Fruit fly (Drosophila melanogaster) whole organism, embryonic: ENCODE data around the gene hook.

Source experiments
- ATbp ChIP-seq: fragments of 200-800 bp; sonication (Bioruptor generic); optimal IDR thresholded peaks from 2 replicates; lab custom pipeline; 2017; ENCODE audit warnings: missing biosample characterization, mild to moderate bottlenecking, missing genetic modification characterization, missing genetic modification reagents
- Bgb ChIP-seq: fragments of 200-800 bp; sonication (Bioruptor generic); IDR thresholded peaks from 2 replicates; pipeline ENCODE4 v1.3.6; 2022; ENCODE audit warnings: missing biosample characterization, missing genetic modification characterization; ENCODE audit not compliant: partially characterized antibody
- CG10267 ChIP-seq: fragments of 200-800 bp; sonication (Bioruptor generic); optimal IDR thresholded peaks from 2 replicates; lab custom pipeline; 2018; ENCODE audit warnings: missing biosample characterization, mild to moderate bottlenecking, missing genetic modification characterization, moderate library complexity
- CG10654 ChIP-seq: fragments of 200-800 bp; sonication (Bioruptor generic); optimal IDR thresholded peaks from 2 replicates; lab custom pipeline; 2016; ENCODE audit warnings: missing biosample characterization, missing genetic modification characterization
- CG11696 ChIP-seq: fragments of 200-800 bp; sonication (Bioruptor generic); IDR thresholded peaks from 2 replicates; pipeline ENCODE4 v1.3.6; 2022; ENCODE audit warnings: missing biosample characterization, missing genetic modification characterization
- CG12391 ChIP-seq: fragments of 200-800 bp; sonication (Bioruptor generic); optimal IDR thresholded peaks from 3 replicates; lab custom pipeline; 2018; ENCODE audit warnings: missing biosample characterization, mild to moderate bottlenecking, missing genetic modification characterization, moderate library complexity
- CG13287 ChIP-seq: fragments of 200-800 bp; sonication (Bioruptor generic); IDR thresholded peaks from 2 replicates; pipeline ENCODE4 v1.3.6; 2022; ENCODE audit warnings: missing biosample characterization, missing genetic modification characterization; ENCODE audit not compliant: partially characterized antibody
- CG13775 ChIP-seq: fragments of 200-800 bp; sonication (Bioruptor generic); optimal IDR thresholded peaks from 3 replicates; lab custom pipeline; 2017; ENCODE audit warnings: missing biosample characterization, mild to moderate bottlenecking, missing genetic modification characterization
- CG14050 ChIP-seq: fragments of 200-800 bp; sonication (Bioruptor generic); IDR thresholded peaks from 3 replicates; pipeline ENCODE4 v1.3.6; 2022; ENCODE audit warnings: missing biosample characterization, missing genetic modification characterization
- CG14710 ChIP-seq: fragments of 200-800 bp; sonication (Bioruptor generic); optimal IDR thresholded peaks from 3 replicates; lab custom pipeline; 2019; ENCODE audit warnings: missing biosample characterization, mild to moderate bottlenecking, missing genetic modification characterization, moderate library complexity
- CG15073 ChIP-seq: fragments of 200-800 bp; sonication (Bioruptor generic); optimal IDR thresholded peaks from 2 replicates; lab custom pipeline; 2016; ENCODE audit warnings: missing biosample characterization, missing genetic modification characterization
- CG1603 ChIP-seq: fragments of 200-800 bp; sonication (Bioruptor generic); optimal IDR thresholded peaks from 2 replicates; lab custom pipeline; 2019; ENCODE audit warnings: missing biosample characterization, mild to moderate bottlenecking, missing genetic modification characterization, moderate library complexity
- CG17385 ChIP-seq: fragments of 200-800 bp; sonication (Bioruptor generic); optimal IDR thresholded peaks from 3 replicates; lab custom pipeline; 2018; ENCODE audit warnings: missing biosample characterization, mild to moderate bottlenecking, missing genetic modification characterization
- CG2712 ChIP-seq: fragments of 200-800 bp; optimal IDR thresholded peaks from 3 replicates; lab custom pipeline; 2019; ENCODE audit warnings: missing biosample characterization, mild to moderate bottlenecking, missing genetic modification characterization, moderate library complexity
- CG3407 ChIP-seq: fragments of 200-800 bp; sonication (Bioruptor generic); optimal IDR thresholded peaks from 2 replicates; lab custom pipeline; 2018; ENCODE audit warnings: missing biosample characterization, mild to moderate bottlenecking, missing genetic modification characterization
- CG4328 ChIP-seq: fragments of 200-800 bp; sonication (Bioruptor generic); optimal IDR thresholded peaks from 3 replicates; lab custom pipeline; 2017; ENCODE audit warnings: missing biosample characterization, missing genetic modification reagents, missing genetic modification characterization
- CG5180 ChIP-seq: fragments of 200-800 bp; sonication (Bioruptor generic); optimal IDR thresholded peaks from 3 replicates; lab custom pipeline; 2017; ENCODE audit warnings: missing biosample characterization, missing genetic modification characterization, mild to moderate bottlenecking, moderate library complexity, missing genetic modification reagents
- CG6175 ChIP-seq: fragments of 200-800 bp; sonication (Bioruptor generic); IDR thresholded peaks from 3 replicates; pipeline ENCODE4 v1.3.6; 2022; ENCODE audit warnings: missing biosample characterization, missing genetic modification characterization
- CG6765 ChIP-seq: fragments of 200-800 bp; sonication (Bioruptor generic); optimal IDR thresholded peaks from 3 replicates; lab custom pipeline; 2017; ENCODE audit warnings: missing biosample characterization, mild to moderate bottlenecking, missing genetic modification characterization
- CG7987 ChIP-seq: fragments of 200-800 bp; sonication (Bioruptor generic); optimal IDR thresholded peaks from 2 replicates; lab custom pipeline; 2018; ENCODE audit warnings: missing biosample characterization, mild to moderate bottlenecking, missing genetic modification characterization, moderate library complexity
- CG9817 ChIP-seq: fragments of 200-800 bp; sonication (Bioruptor generic); optimal IDR thresholded peaks from 2 replicates; lab custom pipeline; 2018; ENCODE audit warnings: missing biosample characterization, mild to moderate bottlenecking, missing genetic modification characterization, moderate library complexity
- Dfd ChIP-seq, 2 experiments: fragments of >200 bp; optimal IDR thresholded peaks; 2 replicates each; lab custom pipeline; 2017; ENCODE audit warnings: missing biosample characterization in 2 of 2, missing genetic modification characterization in 2 of 2
- Dp ChIP-seq: fragments of 200-800 bp; sonication (Bioruptor generic); optimal IDR thresholded peaks from 2 replicates; lab custom pipeline; 2018; ENCODE audit warnings: missing biosample characterization, mild to moderate bottlenecking, missing genetic modification characterization, moderate library complexity
- Dref ChIP-seq: fragments of 200-800 bp; sonication (Bioruptor generic); IDR thresholded peaks from 2 replicates; pipeline ENCODE4 v1.3.6; 2022; ENCODE audit warnings: missing biosample characterization, missing genetic modification characterization
- Gug ChIP-seq: fragments of 200-800 bp; sonication (Bioruptor generic); IDR thresholded peaks from 4 replicates; pipeline ENCODE4 v1.3.6; 2022; ENCODE audit warnings: missing biosample characterization, missing genetic modification characterization
- Hand ChIP-seq: fragments of 200-800 bp; sonication (Bioruptor generic); optimal IDR thresholded peaks from 2 replicates; lab custom pipeline; 2017; ENCODE audit warnings: mild to moderate bottlenecking, missing biosample characterization, missing genetic modification reagents, missing genetic modification characterization
- MTF-1 ChIP-seq: fragments of 200-800 bp; sonication (Bioruptor generic); optimal IDR thresholded peaks from 2 replicates; lab custom pipeline; 2018; ENCODE audit warnings: missing biosample characterization, mild to moderate bottlenecking, missing genetic modification characterization, borderline replicate concordance
- Meics ChIP-seq: fragments of 200-800 bp; sonication (Bioruptor generic); optimal IDR thresholded peaks from 2 replicates; lab custom pipeline; 2017; ENCODE audit warnings: missing biosample characterization, mild to moderate bottlenecking, missing genetic modification characterization
- NC2α ChIP-seq: fragments of 200-800 bp; sonication (Bioruptor generic); optimal IDR thresholded peaks from 2 replicates; lab custom pipeline; 2016; ENCODE audit warnings: missing biosample characterization, missing genetic modification characterization
- NK7.1 ChIP-seq: fragments of 200-800 bp; sonication (Bioruptor generic); optimal IDR thresholded peaks from 3 replicates; lab custom pipeline; 2016; ENCODE audit warnings: missing biosample characterization, missing genetic modification characterization
- Side ChIP-seq: fragments of 200-800 bp; sonication (Bioruptor generic); optimal IDR thresholded peaks from 2 replicates; lab custom pipeline; 2016; ENCODE audit warnings: missing biosample characterization, missing genetic modification characterization
- Spps ChIP-seq: fragments of 200-800 bp; sonication (Bioruptor generic); optimal IDR thresholded peaks from 2 replicates; lab custom pipeline; 2018; ENCODE audit warnings: missing biosample characterization, mild to moderate bottlenecking, missing genetic modification characterization
- YL-1 ChIP-seq: fragments of 200-800 bp; sonication (Bioruptor generic); optimal IDR thresholded peaks from 3 replicates; lab custom pipeline; 2017; ENCODE audit warnings: missing biosample characterization, mild to moderate bottlenecking, missing genetic modification characterization
- ab ChIP-seq: fragments of 200-800 bp; sonication (Bioruptor generic); optimal IDR thresholded peaks from 2 replicates; lab custom pipeline; 2016; ENCODE audit warnings: missing biosample characterization, missing genetic modification characterization
- abd-A ChIP-seq: fragments of 200-800 bp; sonication (Bioruptor generic); optimal IDR thresholded peaks from 3 replicates; lab custom pipeline; 2019; ENCODE audit warnings: missing biosample characterization, mild to moderate bottlenecking, missing genetic modification characterization, moderate library complexity
- aop ChIP-seq: fragments of 200-800 bp; sonication (Bioruptor generic); IDR thresholded peaks from 2 replicates; pipeline ENCODE4 v1.3.6; 2022; ENCODE audit warnings: missing biosample characterization, missing genetic modification characterization
- br ChIP-seq: fragments of >200 bp; optimal IDR thresholded peaks from 2 replicates; lab custom pipeline; 2017
- bsh ChIP-seq, 2 experiments: fragments of 200-800 bp; sonication (Bioruptor generic); optimal IDR thresholded peaks; 2 replicates each; lab custom pipeline; 2017 to 2018; ENCODE audit warnings: mild to moderate bottlenecking in 2 of 2, missing biosample characterization in 2 of 2, missing genetic modification characterization in 2 of 2, moderate library complexity in 1 of 2
- crp ChIP-seq, 2 experiments: fragments of 200-800 bp; sonication (Bioruptor generic); optimal IDR thresholded peaks; 2 replicates in 1 of 2; 3 replicates in 1 of 2; lab custom pipeline; 2017; ENCODE audit warnings: missing biosample characterization in 2 of 2, missing genetic modification characterization in 2 of 2, mild to moderate bottlenecking in 1 of 2, moderate library complexity in 1 of 2
- danr ChIP-seq: fragments of 200-800 bp; sonication (Bioruptor generic); IDR thresholded peaks from 2 replicates; pipeline ENCODE4 v1.3.6; 2022; ENCODE audit warnings: missing biosample characterization, missing genetic modification characterization
- fru ChIP-seq: fragments of >200 bp; optimal IDR thresholded peaks from 2 replicates; lab custom pipeline; 2017
- grn ChIP-seq: fragments of 200-800 bp; sonication (Bioruptor generic); optimal IDR thresholded peaks from 3 replicates; lab custom pipeline; 2017; ENCODE audit warnings: missing biosample characterization, missing genetic modification characterization
- hkb ChIP-seq, 2 experiments: fragments of 200-800 bp in 1 of 2; fragments of >200 bp in 1 of 2; sonication (Bioruptor generic) in 1 of 2; IDR thresholded peaks in 1 of 2; optimal IDR thresholded peaks in 1 of 2; 2 replicates each; pipeline versions ENCODE4 v1.3.6 to Lab custom; 2017 to 2022; ENCODE audit warnings: missing biosample characterization in 1 of 2, missing genetic modification characterization in 1 of 2
- jing ChIP-seq: fragments of 200-800 bp; sonication (Bioruptor generic); optimal IDR thresholded peaks from 2 replicates; lab custom pipeline; 2018; ENCODE audit warnings: missing biosample characterization, mild to moderate bottlenecking, missing genetic modification characterization
- kah ChIP-seq: fragments of 200-800 bp; sonication (Bioruptor generic); optimal IDR thresholded peaks from 2 replicates; lab custom pipeline; 2018; ENCODE audit warnings: missing biosample characterization, mild to moderate bottlenecking, missing genetic modification characterization
- nerfin-1 ChIP-seq: fragments of 200-800 bp; sonication (Bioruptor generic); optimal IDR thresholded peaks from 3 replicates; lab custom pipeline; 2019; ENCODE audit warnings: missing biosample characterization, mild to moderate bottlenecking, missing genetic modification characterization, moderate library complexity
- oc ChIP-seq: fragments of 200-800 bp; sonication (Bioruptor generic); optimal IDR thresholded peaks from 2 replicates; lab custom pipeline; 2018; ENCODE audit warnings: missing biosample characterization, mild to moderate bottlenecking, missing genetic modification characterization, moderate library complexity
- org-1 ChIP-seq: fragments of 200-800 bp; sonication (Bioruptor generic); optimal IDR thresholded peaks from 2 replicates; lab custom pipeline; 2017; ENCODE audit warnings: missing biosample characterization, missing genetic modification characterization
- unc-4 ChIP-seq: fragments of 200-800 bp; sonication (Bioruptor generic); IDR thresholded peaks from 2 replicates; pipeline ENCODE4 v1.3.6; 2022; ENCODE audit warnings: missing biosample characterization, missing genetic modification characterization; ENCODE audit not compliant: partially characterized antibody

Gene hook

DNA sequence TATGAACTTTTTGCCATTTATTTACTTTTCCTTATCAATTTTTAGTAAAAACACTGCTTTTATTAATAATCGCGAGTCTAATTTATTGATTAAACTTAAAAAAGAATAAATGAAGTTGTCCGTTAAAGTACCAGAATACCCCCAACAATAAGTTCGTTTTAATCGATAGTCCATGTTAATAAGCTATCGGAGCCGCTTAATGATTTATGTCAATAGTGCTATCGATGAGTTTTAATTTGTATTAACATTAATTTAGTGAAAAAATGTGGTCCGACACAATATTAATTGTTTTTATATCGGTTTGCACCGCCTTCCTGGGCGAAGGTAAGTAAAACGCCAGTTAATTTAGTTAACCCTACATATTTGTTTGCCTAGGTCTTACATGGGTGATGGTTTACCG is 15.6 kb upstream of the hook start, which contains the start of gene CG10470 (continued):
- peak; percentile 20 for TF ChIP-seq CG1603
- no peak for TF ChIP-seq CG10654 (GFP tag; lab: Kevin White, UChicago)
- peak; percentile 75 for TF ChIP-seq Dref (GFP tag; lab: Robert Waterston, UW)
- peak in 1 of 2 experiments; percentile 38 for TF ChIP-seq bsh (GFP tag; optimal IDR thresholded peaks at IDR 0.05; lab: Kevin White, UChicago)
- peak; percentile 14 for TF ChIP-seq CG17385
- TF ChIP-seq ATbp = no peak
- TF ChIP-seq Spps = no peak
- TF ChIP-seq Gug (GFP tag; lab: Robert Waterston, UW) = no peak
- no peak for TF ChIP-seq NK7.1 (GFP tag; lab: Kevin White, UChicago)
- peak; percentile 29 for TF ChIP-seq YL-1 (GFP tag; lab: Kevin White, UChicago)
- TF ChIP-seq hkb (optimal IDR thresholded peaks at IDR 0.05; lab: Kevin White, UChicago) = no peak
- no peak for TF ChIP-seq hkb (GFP tag; IDR thresholded peaks at IDR 0.05; lab: Robert Waterston, UW)
- peak; percentile 81 for TF ChIP-seq unc-4 (GFP tag; lab: Robert Waterston, UW)
- TF ChIP-seq CG12391 (tag; lab: Kevin White, UChicago) = peak; percentile 49
- no peak for TF ChIP-seq crp (GFP tag; optimal IDR thresholded peaks at IDR 0.05; lab: Kevin White, UChicago)
- TF ChIP-seq aop (GFP tag; lab: Robert Waterston, UW) = no peak
- TF ChIP-seq CG7987 (GFP tag; lab: Kevin White, UChicago) = no peak
- TF ChIP-seq CG13287 (GFP tag; lab: Robert Waterston, UW) = peak; percentile 84

DNA sequence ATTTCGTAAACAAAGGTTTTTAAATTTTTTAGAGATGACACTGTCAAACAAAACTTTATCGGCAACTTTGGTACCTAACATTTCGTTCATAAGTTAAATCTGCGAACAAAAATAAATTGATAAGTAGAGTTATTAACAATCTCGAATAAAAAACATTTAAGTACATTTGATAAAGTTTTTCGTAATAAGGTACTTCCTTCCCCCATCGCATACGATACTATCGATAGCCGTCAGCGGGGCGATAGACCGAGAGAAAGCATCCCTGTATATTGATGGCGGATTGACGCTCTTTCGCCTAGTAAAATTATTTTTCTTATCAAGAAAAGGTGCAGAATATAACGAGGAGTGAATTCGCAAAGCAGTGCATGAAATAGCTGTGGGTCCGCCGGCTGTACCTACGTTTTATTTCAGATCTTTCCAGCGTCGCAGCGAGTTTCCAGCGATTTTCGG is 11.8 kb upstream of the hook start, which contains the start of the genes Ttc19 and Acn:
Ttc19 (minus strand) TSS at position 38 of the 450 bp plus-strand sequence.
Acn (plus strand) TSS at position 245 of the 450 bp plus-strand sequence.
- TF ChIP-seq CG4328 (GFP tag; lab: Kevin White, UChicago) (peak; percentile 75), abd-A (tag; lab: Kevin White, UChicago) (no peak), CG14710 (tag; lab: Kevin White, UChicago) (peak; percentile 90), CG14050 (GFP tag; lab: Robert Waterston, UW) (peak; percentile 68), danr (GFP tag; lab: Robert Waterston, UW) (peak; percentile 43; the same call in 1 of the 2 replicates), grn (GFP tag; lab: Kevin White, UChicago) (no peak), CG5180 (no peak), Meics (GFP tag; lab: Kevin White, UChicago) (peak; percentile 79), Hand (GFP tag; lab: Kevin White, UChicago) (peak; percentile 17), org-1 (no peak), CG6765 (peak; percentile 45), CG9817 (tag; lab: Kevin White, UChicago) (peak; percentile 88), nerfin-1 (peak; percentile 77), CG2712 (tag; lab: Kevin White, UChicago) (peak; percentile 88), Dfd (GFP tag; optimal IDR thresholded peaks at IDR 0.05; lab: Kevin White, UChicago) (no peak), CG15073 (GFP tag; lab: Kevin White, UChicago) (no peak), NC2α (GFP tag; lab: Kevin White, UChicago) (peak; percentile 76), Dp (GFP tag; lab: Kevin White, UChicago) (peak; percentile 53), CG3407 (GFP tag; lab: Kevin White, UChicago) (peak; percentile 60), YL-1 (GFP tag; lab: Kevin White, UChicago) (peak; percentile 91), oc (tag; lab: Kevin White, UChicago) (no peak), br (no peak), CG10267 (tag; lab: Kevin White, UChicago) (peak; percentile 94), fru (no peak), CG13775 (GFP tag; lab: Kevin White, UChicago) (peak; percentile 91), ab (GFP tag; lab: Kevin White, UChicago) (peak; percentile 69), CG11696 (peak; percentile 44; the same call in 1 of the 2 replicates), MTF-1 (GFP tag; lab: Kevin White, UChicago) (no peak), Bgb (peak; percentile 95), kah (GFP tag; lab: Kevin White, UChicago) (peak; percentile 29), jing (GFP tag; lab: Kevin White, UChicago) (no peak), CG6175 (GFP tag; lab: Robert Waterston, UW) (peak; percentile 61; the same call in 1 of the 3 replicates), Side (peak; percentile 90)
